Worm (Caenorhabditis elegans): Measurements from ENCODE around the gene irg-6.

The irg-6 gene

ce11 chrIV:12914532-12915019 lies at the start of gene irg-6:
irg-6 (minus strand) TSS chrIV:12914969.
- TF ChIP-seq him-1 (tag; optimal IDR thresholded peaks at IDR 0.05) (no peak), dao-5 (tag; optimal IDR thresholded peaks at IDR 0.05) (no peak), W03F9.2 (tag; optimal IDR thresholded peaks at IDR 0.05) (no peak)

- TF ChIP-seq W03F9.2 (tag; optimal IDR thresholded peaks at IDR 0.05) (no peak), dao-5 (tag; optimal IDR thresholded peaks at IDR 0.05) (no peak), him-1 (tag; optimal IDR thresholded peaks at IDR 0.05) (no peak)
These were observed 47.8 kb upstream of the irg-6 start, which contains the start of gene F55G11.8 for ce11 chrIV:12962564-12962963. F55G11.8 (plus strand) TSS chrIV:12962808.

- TF ChIP-seq dao-5 (tag; optimal IDR thresholded peaks at IDR 0.05) = no peak
- no peak for TF ChIP-seq W03F9.2 (tag; optimal IDR thresholded peaks at IDR 0.05)
- TF ChIP-seq him-1 (tag; optimal IDR thresholded peaks at IDR 0.05) = no peak
These were observed 45.4 kb upstream of the irg-6 start, which contains the start of gene F55G11.7 for ce11 chrIV:12960136-12960535. F55G11.7 (plus strand) TSS chrIV:12960436.

- no peak for TF ChIP-seq W03F9.2 (tag; optimal IDR thresholded peaks at IDR 0.05)
- no peak for TF ChIP-seq dao-5 (tag; optimal IDR thresholded peaks at IDR 0.05)
- TF ChIP-seq him-1 (tag; optimal IDR thresholded peaks at IDR 0.05) = no peak
These were observed 43.0 kb upstream of the irg-6 start, which contains the start of gene F55G11.6 for ce11 chrIV:12957730-12958129. F55G11.6 (plus strand) TSS chrIV:12958030.

- TF ChIP-seq W03F9.2 (tag; optimal IDR thresholded peaks at IDR 0.05) = no peak
- TF ChIP-seq him-1 (tag; optimal IDR thresholded peaks at IDR 0.05) = no peak
- TF ChIP-seq dao-5 (tag; optimal IDR thresholded peaks at IDR 0.05) = no peak
These were observed 33.7 kb upstream of the irg-6 start, which contains the start of gene F55G11.10 for ce11 chrIV:12948470-12948869. F55G11.10 (plus strand) TSS chrIV:12948770.

- TF ChIP-seq him-1 (tag; optimal IDR thresholded peaks at IDR 0.05) (no peak), W03F9.2 (tag; optimal IDR thresholded peaks at IDR 0.05) (no peak), dao-5 (tag; optimal IDR thresholded peaks at IDR 0.05) (no peak)
These were observed 31.7 kb upstream of the irg-6 start, which contains the start of gene F55G11.1 for ce11 chrIV:12946488-12946887. F55G11.1 (minus strand) TSS chrIV:12946588.

ce11 chrIV:12942633-12943032 lies 27.9 kb upstream of the irg-6 start, which contains the start of gene dct-19:
dct-19 (plus strand) TSS chrIV:12942933.
- TF ChIP-seq dao-5 (tag; optimal IDR thresholded peaks at IDR 0.05) (no peak), him-1 (tag; optimal IDR thresholded peaks at IDR 0.05) (no peak), W03F9.2 (tag; optimal IDR thresholded peaks at IDR 0.05) (no peak)

ce11 chrIV:12941254-12941653 lies 26.5 kb upstream of the irg-6 start, which contains the start of gene dod-24:
dod-24 (minus strand) TSS chrIV:12941354.
- no peak for TF ChIP-seq him-1 (tag; optimal IDR thresholded peaks at IDR 0.05)

ce11 chrIV:12936221-12936776 lies 21.5 kb upstream of the irg-6 start, which contains the start of the genes cld-1 and dod-21:
cld-1 (minus strand) TSS chrIV:12936271.
dod-21 (plus strand) TSS chrIV:12936738.
- TF ChIP-seq W03F9.2 (tag; optimal IDR thresholded peaks at IDR 0.05) (peak; percentile 28), him-1 (tag; optimal IDR thresholded peaks at IDR 0.05) (no peak)

- TF ChIP-seq dao-5 (tag; optimal IDR thresholded peaks at IDR 0.05) (no peak), him-1 (tag; optimal IDR thresholded peaks at IDR 0.05) (no peak)
These were observed 11.9 kb upstream of the irg-6 start, which contains the start of gene srlf-5 for ce11 chrIV:12926639-12927038. srlf-5 (minus strand) TSS chrIV:12926739.

- no peak for TF ChIP-seq him-1 (tag; optimal IDR thresholded peaks at IDR 0.05)
- TF ChIP-seq W03F9.2 (tag; optimal IDR thresholded peaks at IDR 0.05) = no peak
- no peak for TF ChIP-seq dao-5 (tag; optimal IDR thresholded peaks at IDR 0.05)
These were observed 9.6 kb upstream of the irg-6 start, which contains the start of gene srlf-4 for ce11 chrIV:12924332-12924731. srlf-4 (minus strand) TSS chrIV:12924432.

- no peak for TF ChIP-seq dao-5 (tag; optimal IDR thresholded peaks at IDR 0.05)
These were observed 6.3 kb upstream of the irg-6 start, which contains the start of gene C32H11.4 for ce11 chrIV:12921027-12921426. C32H11.4 (plus strand) TSS chrIV:12921264.

- TF ChIP-seq W03F9.2 (tag; optimal IDR thresholded peaks at IDR 0.05) (no peak), him-1 (tag; optimal IDR thresholded peaks at IDR 0.05) (no peak), dao-5 (tag; optimal IDR thresholded peaks at IDR 0.05) (no peak)
These were observed 5.8 kb upstream of the irg-6 start for ce11 chrIV:12920553-12920952.

- TF ChIP-seq W03F9.2 (tag; optimal IDR thresholded peaks at IDR 0.05) (no peak), dao-5 (tag; optimal IDR thresholded peaks at IDR 0.05) (no peak), him-1 (tag; optimal IDR thresholded peaks at IDR 0.05) (no peak)
These were observed 3.5 kb upstream of the irg-6 start, which contains the start of gene C32H11.3 for ce11 chrIV:12918256-12918655. C32H11.3 (plus strand) TSS chrIV:12918556.

Measured in whole organism, L4/young adult.